Fruit fly (Drosophila melanogaster) whole organism, pupa: Measurements from ENCODE around the gene CG17195.

ENCODE experiments used
- CG17806 ChIP-seq: fragments of 200-800 bp; sonication (Bioruptor generic); optimal IDR thresholded peaks from 2 replicates; lab custom pipeline; 2018; ENCODE audit warnings: missing biosample characterization, mild to moderate bottlenecking, missing genetic modification characterization, moderate library complexity
- CG4496 ChIP-seq: fragments of 200-800 bp; sonication (Bioruptor generic); IDR thresholded peaks from 3 replicates; pipeline ENCODE4 v1.3.6; 2022; ENCODE audit warnings: missing biosample characterization, missing genetic modification characterization
- CG8159 ChIP-seq: fragments of 200-800 bp; sonication (Bioruptor generic); optimal IDR thresholded peaks from 3 replicates; lab custom pipeline; 2018; ENCODE audit warnings: missing biosample characterization, mild to moderate bottlenecking, missing genetic modification characterization, moderate library complexity
- CG8301 ChIP-seq: fragments of 200-800 bp; sonication (Bioruptor generic); optimal IDR thresholded peaks from 2 replicates; lab custom pipeline; 2018; ENCODE audit warnings: missing biosample characterization, mild to moderate bottlenecking, missing genetic modification characterization
- CG9948 ChIP-seq: fragments of 200-800 bp; sonication (Bioruptor generic); optimal IDR thresholded peaks from 2 replicates; lab custom pipeline; 2018; ENCODE audit warnings: missing biosample characterization, mild to moderate bottlenecking, missing genetic modification characterization, moderate library complexity
- EcR ChIP-seq: fragments of 200-800 bp; sonication (Bioruptor generic); optimal IDR thresholded peaks from 3 replicates; lab custom pipeline; 2019; ENCODE audit warnings: missing biosample characterization, missing genetic modification characterization, mild to moderate bottlenecking, moderate library complexity, missing genetic modification reagents
- Pif1B ChIP-seq: fragments of 200-800 bp; sonication (Bioruptor generic); optimal IDR thresholded peaks from 3 replicates; lab custom pipeline; 2016; ENCODE audit warnings: missing biosample characterization, missing genetic modification characterization
- fd96Ca ChIP-seq: fragments of 200-800 bp; sonication (Bioruptor generic); IDR thresholded peaks from 3 replicates; pipeline ENCODE4 v1.3.6; 2022; ENCODE audit warnings: missing biosample characterization, missing genetic modification characterization

DNA sequence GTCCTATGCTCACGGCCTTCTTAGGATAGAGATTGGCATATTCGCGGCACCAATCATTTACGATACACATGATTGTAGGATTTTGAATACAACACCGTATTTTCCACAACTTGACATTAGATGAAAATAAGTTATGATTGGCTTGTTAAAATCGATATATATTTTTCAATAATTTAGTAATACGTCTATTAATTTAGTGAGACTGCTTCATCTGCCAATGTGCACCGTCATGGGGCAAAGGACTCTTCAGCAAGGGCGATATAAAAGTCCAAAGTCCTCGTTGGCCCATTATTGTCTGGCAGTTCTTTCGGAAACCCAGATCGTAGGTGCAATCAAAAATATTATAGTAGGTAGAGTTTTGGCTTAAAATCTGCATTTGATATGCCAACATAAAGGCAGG is 861 bp downstream of the CG17195 start, which contains the start of gene CG17196:
- TF ChIP-seq CG9948 (tag; lab: Kevin White, UChicago) = no peak
- TF ChIP-seq CG8301 (tag; lab: Kevin White, UChicago) = no peak
- no peak for TF ChIP-seq EcR
- no peak for TF ChIP-seq CG17806 (tag; lab: Kevin White, UChicago)
- TF ChIP-seq CG8159 (tag; lab: Kevin White, UChicago) = no peak
- no peak for TF ChIP-seq fd96Ca (GFP tag; lab: Robert Waterston, UW)
- no peak for TF ChIP-seq Pif1B (GFP tag; lab: Kevin White, UChicago)
- no peak for TF ChIP-seq CG4496 (GFP tag; lab: Robert Waterston, UW)
